Fruit fly (Drosophila melanogaster) whole organism, embryonic: ENCODE results near the gene CG42553.
A peak's percentile ranks its signal among the peaks of the same experiment; 100 is the strongest.

Experiments
- Atf3 ChIP-seq: fragments of 200-800 bp; sonication (Bioruptor generic); optimal IDR thresholded peaks from 3 replicates; lab custom pipeline; 2016; ENCODE audit warnings: missing biosample characterization, missing genetic modification characterization
- CG11093 ChIP-seq: fragments of 200-800 bp; sonication (Bioruptor generic); IDR thresholded peaks from 3 replicates; pipeline ENCODE4 v1.3.6; 2022; ENCODE audit warnings: missing biosample characterization, missing genetic modification characterization
- CG12219 ChIP-seq: fragments of 200-800 bp; sonication (Bioruptor generic); optimal IDR thresholded peaks from 3 replicates; lab custom pipeline; 2018; ENCODE audit warnings: missing biosample characterization, mild to moderate bottlenecking, missing genetic modification characterization
- CG14014 ChIP-seq: fragments of 200-800 bp; sonication (Bioruptor generic); IDR thresholded peaks from 2 replicates; pipeline ENCODE4 v1.3.6; 2022; ENCODE audit warnings: missing biosample characterization, missing genetic modification characterization
- CG16815 ChIP-seq: fragments of 200-800 bp; sonication (Bioruptor generic); optimal IDR thresholded peaks from 3 replicates; lab custom pipeline; 2017; ENCODE audit warnings: missing biosample characterization, mild to moderate bottlenecking, missing genetic modification characterization
- CG17612 ChIP-seq: fragments of 200-800 bp; sonication (Bioruptor generic); IDR thresholded peaks from 2 replicates; pipeline ENCODE4 v1.3.6; 2022; ENCODE audit warnings: missing biosample characterization, missing genetic modification characterization
- CG32767 ChIP-seq: fragments of 200-800 bp; sonication (Bioruptor generic); IDR thresholded peaks from 2 replicates; pipeline ENCODE4 v1.3.6; 2022; ENCODE audit warnings: missing biosample characterization, missing genetic modification characterization
- CG3838 ChIP-seq: fragments of 200-800 bp; sonication (Bioruptor generic); optimal IDR thresholded peaks from 3 replicates; lab custom pipeline; 2016; ENCODE audit warnings: missing biosample characterization, missing genetic modification characterization
- CG4404 ChIP-seq: fragments of 200-800 bp; sonication (Bioruptor generic); IDR thresholded peaks from 2 replicates; pipeline ENCODE4 v1.3.6; 2022; ENCODE audit warnings: missing biosample characterization, missing genetic modification characterization
- CG4730 ChIP-seq: fragments of 200-800 bp; sonication (Bioruptor generic); IDR thresholded peaks from 2 replicates; pipeline ENCODE4 v1.3.6; 2022; ENCODE audit warnings: missing biosample characterization, missing genetic modification characterization
- CG6175 ChIP-seq: fragments of 200-800 bp; sonication (Bioruptor generic); IDR thresholded peaks from 3 replicates; pipeline ENCODE4 v1.3.6; 2022; ENCODE audit warnings: missing biosample characterization, missing genetic modification characterization
- CG8281 ChIP-seq: fragments of 200-800 bp; sonication (Bioruptor generic); optimal IDR thresholded peaks from 2 replicates; lab custom pipeline; 2018; ENCODE audit warnings: missing biosample characterization, mild to moderate bottlenecking, missing genetic modification characterization, moderate library complexity
- Camta ChIP-seq: fragments of 200-800 bp; sonication (Bioruptor generic); optimal IDR thresholded peaks from 2 replicates; lab custom pipeline; 2016; ENCODE audit warnings: missing biosample characterization, missing genetic modification characterization
- CrebB ChIP-seq: fragments of 200-800 bp; sonication (Bioruptor generic); optimal IDR thresholded peaks from 3 replicates; lab custom pipeline; 2018; ENCODE audit warnings: missing biosample characterization, mild to moderate bottlenecking, missing genetic modification characterization
- Dbx ChIP-seq: fragments of 200-800 bp; sonication (Bioruptor generic); IDR thresholded peaks from 3 replicates; pipeline ENCODE4 v1.3.6; 2022; ENCODE audit warnings: missing biosample characterization, missing genetic modification characterization
- Dfd ChIP-seq, 2 experiments: fragments of >200 bp; optimal IDR thresholded peaks; 2 replicates each; lab custom pipeline; 2017; ENCODE audit warnings: missing biosample characterization in 2 of 2, missing genetic modification characterization in 2 of 2
- Ets97D ChIP-seq: fragments of 200-800 bp; sonication (Bioruptor generic); optimal IDR thresholded peaks from 3 replicates; lab custom pipeline; 2016; ENCODE audit warnings: missing biosample characterization, missing genetic modification characterization
- HmgZ ChIP-seq: fragments of 200-800 bp; sonication (Bioruptor generic); optimal IDR thresholded peaks from 2 replicates; lab custom pipeline; 2018; ENCODE audit warnings: missing biosample characterization, mild to moderate bottlenecking, missing genetic modification characterization
- Hr3 ChIP-seq: fragments of 200-800 bp; sonication (Bioruptor generic); optimal IDR thresholded peaks from 3 replicates; lab custom pipeline; 2016; ENCODE audit warnings: missing biosample characterization, missing genetic modification characterization
- MBD-R2 ChIP-seq: fragments of 200-800 bp; sonication (Bioruptor generic); IDR thresholded peaks from 2 replicates; pipeline ENCODE4 v1.3.6; 2022; ENCODE audit warnings: missing biosample characterization, missing genetic modification characterization
- Meics ChIP-seq: fragments of 200-800 bp; sonication (Bioruptor generic); optimal IDR thresholded peaks from 2 replicates; lab custom pipeline; 2017; ENCODE audit warnings: missing biosample characterization, mild to moderate bottlenecking, missing genetic modification characterization
- Nf-YA ChIP-seq: fragments of 200-800 bp; sonication (Bioruptor generic); IDR thresholded peaks from 2 replicates; pipeline ENCODE4 v1.3.6; 2022; ENCODE audit warnings: missing biosample characterization, missing genetic modification characterization
- NfI ChIP-seq: fragments of 200-800 bp; sonication (Bioruptor generic); optimal IDR thresholded peaks from 3 replicates; lab custom pipeline; 2018; ENCODE audit warnings: missing biosample characterization, mild to moderate bottlenecking, missing genetic modification characterization, moderate library complexity
- Side ChIP-seq: fragments of 200-800 bp; sonication (Bioruptor generic); optimal IDR thresholded peaks from 2 replicates; lab custom pipeline; 2016; ENCODE audit warnings: missing biosample characterization, missing genetic modification characterization
- Xrp1 ChIP-seq: fragments of 200-800 bp; sonication (Bioruptor generic); IDR thresholded peaks from 2 replicates; pipeline ENCODE4 v1.3.6; 2022; ENCODE audit warnings: missing biosample characterization, missing genetic modification characterization
- ash1 ChIP-seq: fragments of 200-800 bp; sonication (Bioruptor generic); optimal IDR thresholded peaks from 2 replicates; lab custom pipeline; 2018; ENCODE audit warnings: missing biosample characterization, mild to moderate bottlenecking, missing genetic modification characterization
- cas ChIP-seq: fragments of 200-800 bp; sonication (Bioruptor generic); IDR thresholded peaks from 2 replicates; pipeline ENCODE4 v1.3.6; 2022; ENCODE audit warnings: missing biosample characterization, missing genetic modification characterization
- chif ChIP-seq, 2 experiments: fragments of 200-800 bp; sonication (Bioruptor generic); optimal IDR thresholded peaks; 3 replicates each; lab custom pipeline; 2016; ENCODE audit warnings: missing biosample characterization in 2 of 2, missing genetic modification characterization in 2 of 2
- dmrt11E ChIP-seq: fragments of 200-800 bp; sonication (Bioruptor generic); optimal IDR thresholded peaks from 3 replicates; lab custom pipeline; 2018; ENCODE audit warnings: missing biosample characterization, mild to moderate bottlenecking, missing genetic modification characterization, moderate library complexity
- fd3F ChIP-seq: fragments of 200-800 bp; sonication (Bioruptor generic); optimal IDR thresholded peaks from 2 replicates; lab custom pipeline; 2018; ENCODE audit warnings: missing biosample characterization, mild to moderate bottlenecking, missing genetic modification characterization, moderate library complexity
- fd96Cb ChIP-seq: fragments of 200-800 bp; sonication (Bioruptor generic); optimal IDR thresholded peaks from 2 replicates; lab custom pipeline; 2018; ENCODE audit warnings: missing biosample characterization, mild to moderate bottlenecking, missing genetic modification characterization, moderate library complexity
- gfzf ChIP-seq: fragments of 200-800 bp; sonication (Bioruptor generic); optimal IDR thresholded peaks from 2 replicates; lab custom pipeline; 2016; ENCODE audit warnings: missing biosample characterization, mild to moderate bottlenecking, missing genetic modification characterization, moderate library complexity
- grau ChIP-seq: fragments of 200-800 bp; optimal IDR thresholded peaks from 3 replicates; lab custom pipeline; 2019; ENCODE audit warnings: missing biosample characterization, mild to moderate bottlenecking, missing genetic modification characterization, moderate library complexity
- her ChIP-seq: fragments of 200-800 bp; sonication (Bioruptor generic); optimal IDR thresholded peaks from 2 replicates; lab custom pipeline; 2016; ENCODE audit warnings: missing biosample characterization, missing genetic modification characterization
- lab ChIP-seq: fragments of 200-800 bp; sonication (Bioruptor generic); optimal IDR thresholded peaks from 3 replicates; lab custom pipeline; 2017; ENCODE audit warnings: missing biosample characterization, missing genetic modification characterization, mild to moderate bottlenecking, moderate library complexity, missing genetic modification reagents
- lilli ChIP-seq: fragments of 200-800 bp; sonication (Bioruptor generic); optimal IDR thresholded peaks from 3 replicates; lab custom pipeline; 2016; ENCODE audit warnings: missing biosample characterization, missing genetic modification characterization
- mirr ChIP-seq: fragments of 200-800 bp; sonication (Bioruptor generic); optimal IDR thresholded peaks from 3 replicates; lab custom pipeline; 2018; ENCODE audit warnings: missing biosample characterization, mild to moderate bottlenecking, missing genetic modification characterization
- pb ChIP-seq: fragments of 200-800 bp; sonication (Bioruptor generic); optimal IDR thresholded peaks from 3 replicates; lab custom pipeline; 2016; ENCODE audit warnings: missing biosample characterization, missing genetic modification characterization
- rib ChIP-seq: fragments of 200-800 bp; sonication (Bioruptor generic); IDR thresholded peaks from 2 replicates; pipeline ENCODE4 v1.3.6; 2022; ENCODE audit warnings: missing biosample characterization, missing genetic modification characterization
- run ChIP-seq: fragments of 200-800 bp; sonication (Bioruptor generic); optimal IDR thresholded peaks from 3 replicates; lab custom pipeline; 2018; ENCODE audit warnings: missing biosample characterization, mild to moderate bottlenecking, missing genetic modification characterization
- scrt ChIP-seq: fragments of 200-800 bp; sonication (Bioruptor generic); optimal IDR thresholded peaks from 2 replicates; lab custom pipeline; 2018; ENCODE audit warnings: missing biosample characterization, mild to moderate bottlenecking, missing genetic modification characterization, moderate library complexity
- sd ChIP-seq: fragments of 200-800 bp; sonication (Bioruptor generic); optimal IDR thresholded peaks from 3 replicates; lab custom pipeline; 2018; ENCODE audit warnings: missing biosample characterization, mild to moderate bottlenecking, missing genetic modification characterization, moderate library complexity
- slp2 ChIP-seq: fragments of 200-800 bp; sonication (Bioruptor generic); optimal IDR thresholded peaks from 2 replicates; lab custom pipeline; 2016; ENCODE audit warnings: missing biosample characterization, missing genetic modification characterization
- sug ChIP-seq: fragments of 200-800 bp; optimal IDR thresholded peaks from 2 replicates; lab custom pipeline; 2019; ENCODE audit warnings: missing biosample characterization, mild to moderate bottlenecking, missing genetic modification characterization, moderate library complexity
- trem ChIP-seq: fragments of 200-800 bp; optimal IDR thresholded peaks from 3 replicates; lab custom pipeline; 2019; ENCODE audit warnings: missing biosample characterization, mild to moderate bottlenecking, missing genetic modification characterization, moderate library complexity
- ttk ChIP-seq: fragments of 200-800 bp; sonication (Bioruptor generic); IDR thresholded peaks from 2 replicates; pipeline ENCODE4 v2.1.2; 2022; ENCODE audit warnings: missing biosample characterization, missing genetic modification characterization
- wek ChIP-seq: fragments of 200-800 bp; sonication (Bioruptor generic); optimal IDR thresholded peaks from 3 replicates; lab custom pipeline; 2018; ENCODE audit warnings: missing biosample characterization, mild to moderate bottlenecking, missing genetic modification characterization, moderate library complexity
- wor ChIP-seq: fragments of 200-800 bp; sonication (Bioruptor generic); IDR thresholded peaks from 2 replicates; pipeline ENCODE4 v1.3.6; 2022; ENCODE audit warnings: missing biosample characterization, missing genetic modification characterization
- yki ChIP-seq: fragments of >200 bp; optimal IDR thresholded peaks from 3 replicates; lab custom pipeline; 2018
- z ChIP-seq: fragments of 200-800 bp; sonication (Bioruptor generic); IDR thresholded peaks from 3 replicates; pipeline ENCODE4 v1.3.6; 2022; ENCODE audit warnings: missing biosample characterization, missing genetic modification characterization

Gene CG42553

DNA sequence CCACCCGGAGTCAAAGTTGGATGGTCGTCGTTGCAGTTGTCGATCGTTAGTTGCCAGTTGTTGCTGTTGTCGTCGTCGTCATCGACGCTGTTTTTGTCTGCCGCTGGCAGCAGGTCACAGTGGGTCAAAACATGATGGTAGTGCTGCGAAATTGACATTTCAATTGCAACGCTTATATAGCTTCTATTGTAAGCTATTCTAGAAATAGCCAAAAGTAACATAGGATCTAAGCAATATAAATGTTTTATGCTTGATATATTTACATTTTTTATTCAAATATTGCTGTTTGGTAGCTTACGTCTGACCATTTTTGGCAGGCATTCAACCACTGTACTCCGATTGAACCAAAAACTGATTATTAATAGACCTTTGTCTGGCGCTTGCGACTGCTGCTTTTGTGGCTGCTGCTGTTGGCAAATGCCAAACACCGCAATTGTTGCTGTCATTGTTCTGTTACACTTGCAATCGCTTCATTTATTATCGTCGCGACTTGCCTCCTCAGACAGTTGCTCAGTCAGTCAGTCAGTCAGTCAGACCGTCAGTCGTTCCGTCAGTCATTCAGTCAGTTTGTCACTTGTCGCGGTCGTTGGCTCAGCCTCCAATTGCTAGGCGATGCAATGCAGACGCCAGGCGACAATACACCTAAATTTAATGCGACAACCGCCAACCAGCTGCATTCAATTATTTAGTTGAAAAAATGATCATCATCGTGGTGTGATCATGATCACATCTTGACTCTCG lies 42.5 kb upstream of the CG42553 start (continued):
- TF ChIP-seq fd3F (GFP tag; lab: Kevin White, UChicago): peak; percentile 30
- TF ChIP-seq CG12219: peak; percentile 65
- no peak for TF ChIP-seq mirr
- TF ChIP-seq ash1 (GFP tag; lab: Kevin White, UChicago): no peak
- TF ChIP-seq trem: peak; percentile 60
- no peak for TF ChIP-seq Dfd (GFP tag; optimal IDR thresholded peaks at IDR 0.05; lab: Kevin White, UChicago)
- TF ChIP-seq scrt (GFP tag; lab: Kevin White, UChicago): peak; percentile 23
- TF ChIP-seq lab (GFP tag; lab: Kevin White, UChicago): peak; percentile 52
- TF ChIP-seq her: no peak
- peak; percentile 6 for TF ChIP-seq wek (GFP tag; lab: Kevin White, UChicago)
- TF ChIP-seq Ets97D: no peak
- no peak for TF ChIP-seq cas (GFP tag; lab: Robert Waterston, UW)
- peak; percentile 17; the same call in 1 of the 2 replicates for TF ChIP-seq Nf-YA
- TF ChIP-seq Meics: peak; percentile 6
- TF ChIP-seq pb: no peak
- peak; percentile 40 for TF ChIP-seq lilli
- TF ChIP-seq rib (GFP tag; lab: Robert Waterston, UW): no peak
- TF ChIP-seq NfI (GFP tag; lab: Kevin White, UChicago): peak; percentile 10
- TF ChIP-seq MBD-R2: peak; percentile 36
- TF ChIP-seq Camta (GFP tag; lab: Kevin White, UChicago): peak; percentile 53
- no peak for TF ChIP-seq Dbx (GFP tag; lab: Robert Waterston, UW)
- peak; percentile 47; the same call in 1 of the 2 replicates for TF ChIP-seq wor (GFP tag; lab: Robert Waterston, UW)
- peak; percentile 65 for TF ChIP-seq grau
- no peak for TF ChIP-seq Side (GFP tag; lab: Kevin White, UChicago)
- TF ChIP-seq slp2 (GFP tag; lab: Kevin White, UChicago): peak; percentile 54
- peak; percentile 57; the same call in 1 of the 2 replicates for TF ChIP-seq CG14014 (GFP tag; lab: Robert Waterston, UW)
- TF ChIP-seq CG17612 (GFP tag; lab: Robert Waterston, UW): no peak
- TF ChIP-seq sug (tag; lab: Kevin White, UChicago): peak; percentile 8
- TF ChIP-seq run (tag; lab: Kevin White, UChicago): peak; percentile 49
- TF ChIP-seq ttk (GFP tag; lab: Robert Waterston, UW): 0 out of 2 replicates have a peak, but pooled peaks have one; percentile 28
- TF ChIP-seq z (GFP tag; lab: Robert Waterston, UW): no peak
- peak; percentile 57; the same call in 1 of the 3 replicates for TF ChIP-seq CG11093 (GFP tag; lab: Robert Waterston, UW)
- 0 out of 2 replicates have a peak, but pooled peaks have one; percentile 31 for TF ChIP-seq CG4404 (GFP tag; lab: Robert Waterston, UW)
- TF ChIP-seq CG6175 (GFP tag; lab: Robert Waterston, UW): no peak
- peak; percentile 30 to 33 for TF ChIP-seq chif (GFP tag; optimal IDR thresholded peaks at IDR 0.05; lab: Kevin White, UChicago)
- TF ChIP-seq CG8281 (tag; lab: Kevin White, UChicago): peak; percentile 95
- no peak for TF ChIP-seq CG3838 (GFP tag; lab: Kevin White, UChicago)
- 0 out of 2 replicates have a peak, but pooled peaks have one; percentile 58 for TF ChIP-seq CG32767
- no peak for TF ChIP-seq gfzf (GFP tag; lab: Kevin White, UChicago)
- no peak for TF ChIP-seq CG4730
- TF ChIP-seq HmgZ: peak; percentile 0
- peak; percentile 61 for TF ChIP-seq fd96Cb (tag; lab: Kevin White, UChicago)
- peak; percentile 73 for TF ChIP-seq dmrt11E (tag; lab: Kevin White, UChicago)
- no peak for TF ChIP-seq sd (tag; lab: Kevin White, UChicago)
- TF ChIP-seq Atf3: no peak
- peak; percentile 86 for TF ChIP-seq Xrp1 (GFP tag; lab: Robert Waterston, UW)
- TF ChIP-seq Hr3 (GFP tag; lab: Kevin White, UChicago): peak; percentile 25
- peak; percentile 36 for TF ChIP-seq CG16815
- peak; percentile 48 for TF ChIP-seq CrebB (tag; lab: Kevin White, UChicago)
- no peak for TF ChIP-seq yki (lab: Kevin White, UChicago)
